Fruit fly (Drosophila melanogaster): ENCODE measurements around the gene CG46339.

CG46339 gene

dm6 chr3R:26954020-26954672, 38.6 kb downstream of the CG46339 start (continued):
- peak; percentile 86 for TF ChIP-seq slbo (GFP tag; IDR thresholded peaks at IDR 0.05)
- TF ChIP-seq Oaz (GFP tag; IDR thresholded peaks at IDR 0.05): peak; percentile 54; the same call in 1 of the 2 replicates
- peak; percentile 70 for TF ChIP-seq Rx (GFP tag; IDR thresholded peaks at IDR 0.05)
- TF ChIP-seq tgo (GFP tag; IDR thresholded peaks at IDR 0.05): peak; percentile 87
- no peak for TF ChIP-seq Sry-β (GFP tag; optimal IDR thresholded peaks at IDR 0.05)
- no peak for TF ChIP-seq klu (GFP tag; IDR thresholded peaks at IDR 0.05)
- peak; percentile 74 for TF ChIP-seq CoRest (tag; optimal IDR thresholded peaks at IDR 0.05)
- peak; percentile 85 for TF ChIP-seq Asciz (GFP tag; optimal IDR thresholded peaks at IDR 0.05)
- TF ChIP-seq CG14965 (GFP tag; optimal IDR thresholded peaks at IDR 0.05; ENCODE audit: borderline replicate concordance): no peak
- no peak for TF ChIP-seq her (GFP tag; optimal IDR thresholded peaks at IDR 0.05)
- peak; percentile 73 for TF ChIP-seq CG9727 (GFP tag; optimal IDR thresholded peaks at IDR 0.05)
- TF ChIP-seq unc-4 (GFP tag; IDR thresholded peaks at IDR 0.05; ENCODE audit: partially characterized antibody): no peak
- no peak for TF ChIP-seq mld (GFP tag; IDR thresholded peaks at IDR 0.05; ENCODE audit: partially characterized antibody)
- TF ChIP-seq YL-1 (GFP tag; optimal IDR thresholded peaks at IDR 0.05): peak; percentile 12
- peak; percentile 86 for TF ChIP-seq CG8924 (tag; optimal IDR thresholded peaks at IDR 0.05)
- TF ChIP-seq exex (tag; optimal IDR thresholded peaks at IDR 0.05): peak; percentile 23
- no peak for TF ChIP-seq B-H2 (GFP tag; optimal IDR thresholded peaks at IDR 0.05)
- TF ChIP-seq Lim3 (GFP tag; IDR thresholded peaks at IDR 0.05): peak; percentile 32; the same call in 1 of the 2 replicates
- TF ChIP-seq tup (GFP tag; optimal IDR thresholded peaks at IDR 0.05): no peak
- 0 out of 2 replicates have a peak, but pooled peaks have one; percentile 41 for TF ChIP-seq CG31224 (GFP tag; IDR thresholded peaks at IDR 0.05)
- TF ChIP-seq chif (GFP tag; optimal IDR thresholded peaks at IDR 0.05): no peak
- no peak for TF ChIP-seq Myb (GFP tag; optimal IDR thresholded peaks at IDR 0.05)
- peak; percentile 74 for TF ChIP-seq Hmr (GFP tag; optimal IDR thresholded peaks at IDR 0.05)
- peak; percentile 84 for TF ChIP-seq fd96Cb (tag; optimal IDR thresholded peaks at IDR 0.05)
- TF ChIP-seq Deaf1 (tag; optimal IDR thresholded peaks at IDR 0.05): peak; percentile 42
- TF ChIP-seq CG11398 (GFP tag; optimal IDR thresholded peaks at IDR 0.05): no peak
- TF ChIP-seq ind (GFP tag; optimal IDR thresholded peaks at IDR 0.05): peak; percentile 72
- peak; percentile 79; the same call in 2 of the 3 replicates for TF ChIP-seq so (GFP tag; IDR thresholded peaks at IDR 0.05)
- TF ChIP-seq CG10209 (GFP tag; optimal IDR thresholded peaks at IDR 0.05): peak; percentile 79
- TF ChIP-seq CG9437 (GFP tag; optimal IDR thresholded peaks at IDR 0.05): peak; percentile 18
- TF ChIP-seq CG11247 (GFP tag; IDR thresholded peaks at IDR 0.05): peak; percentile 63; the same call in 1 of the 2 replicates
- TF ChIP-seq CG32532 (GFP tag; IDR thresholded peaks at IDR 0.05): peak; percentile 68
- no peak for TF ChIP-seq HLHmδ (GFP tag; optimal IDR thresholded peaks at IDR 0.05)
- no peak for TF ChIP-seq CG13624 (GFP tag; optimal IDR thresholded peaks at IDR 0.05)
- no peak for TF ChIP-seq CG16779 (GFP tag; IDR thresholded peaks at IDR 0.05)
- no peak for TF ChIP-seq Sry-δ (GFP tag; optimal IDR thresholded peaks at IDR 0.05)
- TF ChIP-seq Hr39 (optimal IDR thresholded peaks at IDR 0.05): no peak
- TF ChIP-seq Sox100B (GFP tag; optimal IDR thresholded peaks at IDR 0.05): peak; percentile 81
- peak; percentile 50; the same call in 1 of the 2 replicates for TF ChIP-seq seq (GFP tag; IDR thresholded peaks at IDR 0.05)
- TF ChIP-seq trh (GFP tag; optimal IDR thresholded peaks at IDR 0.05): peak; percentile 46
- peak; percentile 77 for TF ChIP-seq CG10979 (tag; optimal IDR thresholded peaks at IDR 0.05)
- peak; percentile 44 for TF ChIP-seq CG17802 (tag; optimal IDR thresholded peaks at IDR 0.05)
- no peak for TF ChIP-seq Fer2 (tag; optimal IDR thresholded peaks at IDR 0.05)
- no peak for TF ChIP-seq CG18011 (GFP tag; optimal IDR thresholded peaks at IDR 0.05)
- no peak for TF ChIP-seq dimm (GFP tag; IDR thresholded peaks at IDR 0.05)
- 0 out of 2 replicates have a peak, but pooled peaks have one; percentile 11 for TF ChIP-seq Adf1 (GFP tag; IDR thresholded peaks at IDR 0.05)
- TF ChIP-seq CG3407 (GFP tag; optimal IDR thresholded peaks at IDR 0.05): peak; percentile 64
- TF ChIP-seq chm (GFP tag; IDR thresholded peaks at IDR 0.05): no peak
- no peak for TF ChIP-seq CG30020 (tag; optimal IDR thresholded peaks at IDR 0.05)
- no peak for TF ChIP-seq CG5245 (GFP tag; optimal IDR thresholded peaks at IDR 0.05)
